Fruit fly (Drosophila melanogaster): ENCODE results near the gene pon.

- no peak for TF ChIP-seq CG7368 (GFP tag; optimal IDR thresholded peaks at IDR 0.05)
- TF ChIP-seq Smox (GFP tag; optimal IDR thresholded peaks at IDR 0.05) = no peak
- no peak for TF ChIP-seq CG31627 (GFP tag; optimal IDR thresholded peaks at IDR 0.05)
- no peak for TF ChIP-seq CG16779 (tag; optimal IDR thresholded peaks at IDR 0.05)
Observed at dm6 chrX:4627160-4627559, 9.0 kb upstream of the pon start.

All from whole organism, prepupa.